Worm (Caenorhabditis elegans): ENCODE data around the gene F18A11.3.

F18A11.3 gene

ce11 chrII:13059196-13059595 is 22.6 kb upstream of the F18A11.3 start:
- TF ChIP-seq somi-1 (GFP tag; optimal IDR thresholded peaks at IDR 0.05) = no peak
- no peak for TF ChIP-seq lin-40 (tag; optimal IDR thresholded peaks at IDR 0.05)
- TF ChIP-seq T26A5.8 (tag; optimal IDR thresholded peaks at IDR 0.05) = no peak
- TF ChIP-seq F52B5.7 (tag; optimal IDR thresholded peaks at IDR 0.05) = peak; percentile 37
- no peak for TF ChIP-seq cebp-1 (GFP tag; IDR thresholded peaks at IDR 0.05)
- TF ChIP-seq cebp-1 (tag; optimal IDR thresholded peaks at IDR 0.05) = no peak
- no peak for TF ChIP-seq B0336.3 (GFP tag; IDR thresholded peaks at IDR 0.05)
- TF ChIP-seq chd-7 (tag; optimal IDR thresholded peaks at IDR 0.05) = no peak
- no peak for TF ChIP-seq atf-7 (tag; optimal IDR thresholded peaks at IDR 0.05)
- TF ChIP-seq egl-18 (GFP tag; IDR thresholded peaks at IDR 0.05) = no peak
- no peak for TF ChIP-seq cebp-2 (GFP tag; IDR thresholded peaks at IDR 0.05)
- peak; percentile 81 for TF ChIP-seq zfh-2 (GFP tag; conservative IDR thresholded peaks at IDR 0.05)
- no peak for TF ChIP-seq lsl-1 (GFP tag; optimal IDR thresholded peaks at IDR 0.05)
- no peak for TF ChIP-seq attf-5 (GFP tag; optimal IDR thresholded peaks at IDR 0.05)
- TF ChIP-seq hmg-20 (GFP tag; IDR thresholded peaks at IDR 0.05) = 0 out of 2 replicates have a peak, but pooled peaks have one; percentile 16
- no peak for TF ChIP-seq egrh-3 (GFP tag; IDR thresholded peaks at IDR 0.05)
- no peak for TF ChIP-seq C17E4.6 (GFP tag; IDR thresholded peaks at IDR 0.05)
- no peak for TF ChIP-seq bed-1 (GFP tag; IDR thresholded peaks at IDR 0.05)
- TF ChIP-seq nfyb-1 (GFP tag; IDR thresholded peaks at IDR 0.05) = no peak
- TF ChIP-seq F55B11.4 (tag; optimal IDR thresholded peaks at IDR 0.05; ENCODE audit: borderline replicate concordance, insufficient read depth) = no peak
- no peak for TF ChIP-seq fkh-3 (tag; optimal IDR thresholded peaks at IDR 0.05)
- no peak for TF ChIP-seq mcd-1 (GFP tag; IDR thresholded peaks at IDR 0.05)
- no peak for TF ChIP-seq ztf-28 (GFP tag; IDR thresholded peaks at IDR 0.05)

ce11 chrII:13056580-13056979 is 19.9 kb upstream of the F18A11.3 start, which contains the start of gene zyx-1:
Gene zyx-1, plus strand, starts transcription at chrII:13056910.
- TF ChIP-seq egrh-3 (GFP tag; IDR thresholded peaks at IDR 0.05) (peak; percentile 37; the same call in 1 of the 2 replicates), B0019.2 (GFP tag; conservative IDR thresholded peaks at IDR 0.05) (no peak), zfh-2 (GFP tag; conservative IDR thresholded peaks at IDR 0.05) (peak; percentile 88), bed-1 (GFP tag; IDR thresholded peaks at IDR 0.05) (no peak)

- TF ChIP-seq unc-130 (GFP tag; optimal IDR thresholded peaks at IDR 0.05) = no peak
- TF ChIP-seq snpc-1.3 (tag; optimal IDR thresholded peaks at IDR 0.05; ENCODE audit: insufficient read depth) = no peak
- no peak for TF ChIP-seq lin-54 (GFP tag; optimal IDR thresholded peaks at IDR 0.05)
- no peak for TF ChIP-seq dpff-1 (tag; optimal IDR thresholded peaks at IDR 0.05)
- TF ChIP-seq madf-3 (GFP tag; IDR thresholded peaks at IDR 0.05) = no peak
- TF ChIP-seq let-526 (GFP tag; IDR thresholded peaks at IDR 0.05) = no peak
- no peak for TF ChIP-seq somi-1 (GFP tag; optimal IDR thresholded peaks at IDR 0.05)
- TF ChIP-seq egl-18 (GFP tag; IDR thresholded peaks at IDR 0.05) = no peak
- TF ChIP-seq ama-1 (optimal IDR thresholded peaks at IDR 0.05) = no peak
- no peak for TF ChIP-seq ama-1 (GFP tag; optimal IDR thresholded peaks at IDR 0.05)
- TF ChIP-seq C17E4.6 (GFP tag; IDR thresholded peaks at IDR 0.05) = no peak
- no peak for TF ChIP-seq him-1 (tag; optimal IDR thresholded peaks at IDR 0.05)
- no peak for TF ChIP-seq ztf-22 (GFP tag; optimal IDR thresholded peaks at IDR 0.05)
- TF ChIP-seq F37B4.10 (GFP tag; IDR thresholded peaks at IDR 0.05) = no peak
- TF ChIP-seq ztf-3 (GFP tag; optimal IDR thresholded peaks at IDR 0.05) = no peak
- TF ChIP-seq hsf-1 (GFP tag; IDR thresholded peaks at IDR 0.05) = no peak
- TF ChIP-seq aptf-2 (GFP tag; conservative IDR thresholded peaks at IDR 0.05) = no peak
- TF ChIP-seq lin-40 (tag; optimal IDR thresholded peaks at IDR 0.05) = no peak
Measured at ce11 chrII:13053443-13053842, 16.8 kb upstream of the F18A11.3 start.

All from whole organism, young adult.